Worm (Caenorhabditis elegans): ENCODE measurements around the gene col-43.

col-43 gene

DNA sequence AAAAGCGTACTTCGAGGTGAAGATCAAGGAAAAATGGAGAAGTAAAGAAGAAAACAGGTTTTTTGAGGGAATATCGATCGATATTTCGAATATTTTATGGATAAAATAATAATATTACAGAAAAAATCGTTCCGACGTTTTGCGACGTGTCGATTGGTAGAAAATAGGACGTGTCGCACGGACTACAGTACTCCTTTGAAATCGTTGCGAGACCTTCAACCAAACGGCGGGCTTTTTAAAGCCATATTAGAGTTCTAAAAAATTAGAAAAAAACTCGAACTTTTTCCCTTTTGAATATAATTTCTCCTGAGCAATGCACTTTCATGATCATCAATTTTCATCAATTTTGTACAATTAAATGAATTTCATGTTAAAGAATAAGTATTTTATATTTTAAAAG is 40.6 kb downstream of the col-43 start, which contains the start of gene Y97E10AR.4:
TSS of gene Y97E10AR.4 (minus strand) at position 131 of the 400 bp plus-strand sequence.
- TF ChIP-seq hlh-1 (tag; optimal IDR thresholded peaks at IDR 0.05) = no peak
- no peak for TF ChIP-seq mep-1 (tag; optimal IDR thresholded peaks at IDR 0.05)
- TF ChIP-seq nhr-237 (tag; optimal IDR thresholded peaks at IDR 0.05) = no peak
- TF ChIP-seq ztf-11 (tag; optimal IDR thresholded peaks at IDR 0.05) = no peak
- TF ChIP-seq pha-4 (tag; optimal IDR thresholded peaks at IDR 0.05) = no peak
- no peak for TF ChIP-seq ceh-43 (GFP tag; optimal IDR thresholded peaks at IDR 0.05)
- no peak for TF ChIP-seq lin-13 (tag; optimal IDR thresholded peaks at IDR 0.05)
- TF ChIP-seq snpc-4 (tag; optimal IDR thresholded peaks at IDR 0.05) = no peak
- TF ChIP-seq mls-2 (tag; optimal IDR thresholded peaks at IDR 0.05) = no peak

DNA sequence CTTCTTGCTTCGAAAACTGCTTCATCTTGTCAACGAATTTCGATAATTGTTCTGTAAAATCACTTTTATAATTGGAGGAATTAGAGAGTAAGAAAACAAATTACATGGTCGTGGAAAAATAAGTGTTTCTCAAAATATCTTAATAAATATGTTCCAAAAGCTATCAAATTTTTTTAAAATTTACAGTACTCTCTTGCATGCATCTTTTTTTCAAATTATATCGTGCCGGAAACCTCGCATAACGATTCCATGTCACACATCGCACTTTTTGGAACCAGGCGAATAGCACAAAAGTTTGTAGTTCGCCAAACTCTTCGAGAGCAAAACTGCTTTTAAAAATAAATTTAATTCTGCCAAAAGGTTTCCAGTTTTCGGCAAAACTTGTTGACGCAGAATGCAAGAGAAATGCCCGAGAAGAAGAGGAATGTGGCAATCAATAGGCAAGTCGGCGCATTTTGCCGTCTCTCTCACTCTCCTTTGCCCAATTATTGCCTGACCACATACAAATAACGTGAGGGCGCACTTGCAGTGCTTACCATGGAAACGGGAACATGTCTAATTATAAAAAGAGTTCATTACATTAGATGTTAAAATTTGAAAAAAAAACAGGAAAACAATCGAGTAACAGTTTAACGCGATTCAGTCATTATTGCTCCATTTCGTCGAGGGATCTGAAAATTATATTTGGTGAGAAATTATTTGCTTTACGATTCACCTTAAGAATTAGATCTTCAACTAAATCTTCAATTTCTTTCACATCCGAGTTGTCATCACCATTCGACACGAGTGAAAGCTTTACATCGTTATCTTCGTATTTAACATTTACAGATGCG is 43.0 kb downstream of the col-43 start, which contains the start of gene Y97E10AR.3:
TSS of gene Y97E10AR.3 (minus strand) at position 51 of the 833 bp plus-strand sequence.
- TF ChIP-seq lin-32 (GFP tag; optimal IDR thresholded peaks at IDR 0.05) (no peak), ces-1 (GFP tag; optimal IDR thresholded peaks at IDR 0.05) (peak; percentile 73)

DNA sequence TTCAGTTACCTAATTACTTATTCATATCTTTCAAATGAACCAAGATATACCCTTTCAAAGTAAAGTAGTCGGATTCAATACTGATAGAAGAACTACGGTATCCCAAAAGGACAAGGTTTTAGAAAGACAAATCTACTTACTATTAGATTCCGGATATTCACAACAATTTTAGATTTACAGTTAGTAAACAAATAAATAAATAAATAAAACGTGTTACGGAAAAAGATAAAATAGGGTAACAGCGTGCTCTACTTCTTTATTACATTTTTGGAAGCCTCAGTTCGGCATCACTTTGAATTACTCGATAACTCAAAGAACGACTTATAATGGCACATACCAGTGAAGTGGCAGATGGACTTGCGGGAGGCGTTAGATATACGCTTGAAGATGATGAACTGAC is 45.7 kb downstream of the col-43 start, which contains the start of gene Y97E10AR.8:
TSS of gene Y97E10AR.8 (plus strand) at position 301 of the 400 bp plus-strand sequence.
- TF ChIP-seq ces-1 (GFP tag; optimal IDR thresholded peaks at IDR 0.05) = no peak
- TF ChIP-seq nhr-28 (tag; optimal IDR thresholded peaks at IDR 0.05) = no peak
- no peak for TF ChIP-seq ztf-11 (tag; optimal IDR thresholded peaks at IDR 0.05)
- TF ChIP-seq elt-3 (tag; optimal IDR thresholded peaks at IDR 0.05) = no peak
- TF ChIP-seq unc-39 (tag; optimal IDR thresholded peaks at IDR 0.05) = no peak
- TF ChIP-seq mls-2 (tag; optimal IDR thresholded peaks at IDR 0.05) = no peak
- TF ChIP-seq unc-120 (tag; optimal IDR thresholded peaks at IDR 0.05; ENCODE audit: poor library complexity, severe bottlenecking) = no peak
- TF ChIP-seq zip-8 (tag; optimal IDR thresholded peaks at IDR 0.05) = no peak
- no peak for TF ChIP-seq blmp-1 (tag; optimal IDR thresholded peaks at IDR 0.05)
- TF ChIP-seq hlh-1 (tag; optimal IDR thresholded peaks at IDR 0.05) = no peak
- no peak for TF ChIP-seq bed-3 (GFP tag; optimal IDR thresholded peaks at IDR 0.05)
- no peak for TF ChIP-seq M03D4.4 (tag; optimal IDR thresholded peaks at IDR 0.05)
- TF ChIP-seq sem-2 (GFP tag; optimal IDR thresholded peaks at IDR 0.05) = no peak
- TF ChIP-seq elt-1 (tag; optimal IDR thresholded peaks at IDR 0.05; ENCODE audit: borderline replicate concordance, insufficient read depth) = no peak
- no peak for TF ChIP-seq ham-2 (GFP tag; optimal IDR thresholded peaks at IDR 0.05)

DNA sequence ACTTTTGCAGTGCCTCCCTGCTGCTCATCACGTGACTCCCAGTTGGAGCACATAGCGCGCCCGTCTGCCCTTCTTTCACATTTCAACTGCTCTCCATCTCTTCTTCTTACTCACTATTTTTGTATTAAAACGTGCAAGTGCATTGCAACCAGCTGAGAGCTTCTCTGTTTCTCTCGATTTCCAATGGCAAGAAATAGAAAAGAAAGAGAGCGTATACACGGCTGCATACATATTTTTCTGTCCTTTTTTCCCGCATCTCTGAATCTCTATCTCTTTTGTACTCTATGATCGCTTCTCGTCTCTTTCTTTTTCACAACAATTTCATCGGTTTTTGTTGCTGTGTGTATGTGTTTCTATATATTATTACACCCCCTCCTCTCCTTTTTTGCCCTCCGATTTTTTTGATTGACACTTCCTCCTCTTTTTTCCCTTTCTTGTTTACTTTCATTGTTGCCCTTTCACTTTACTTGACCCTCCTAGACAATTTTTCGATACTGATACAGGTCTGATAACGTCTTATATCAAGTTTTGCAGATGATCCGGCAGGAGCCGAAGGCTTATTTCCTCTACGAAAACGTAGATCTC is 49.7 kb downstream of the col-43 start, which contains the start of gene Y97E10AR.1:
TSS of gene Y97E10AR.1 (plus strand) at position 535 of the 585 bp plus-strand sequence.
- peak; percentile 98 for TF ChIP-seq unc-120 (tag; optimal IDR thresholded peaks at IDR 0.05; ENCODE audit: poor library complexity, severe bottlenecking)
- peak; percentile 7 for TF ChIP-seq pha-4 (tag; optimal IDR thresholded peaks at IDR 0.05)
- TF ChIP-seq mep-1 (tag; optimal IDR thresholded peaks at IDR 0.05) = peak; percentile 43
- TF ChIP-seq sptf-1 (tag; optimal IDR thresholded peaks at IDR 0.05) = peak; percentile 28
- TF ChIP-seq elt-3 (tag; optimal IDR thresholded peaks at IDR 0.05) = no peak
- peak; percentile 69 for TF ChIP-seq nhr-237 (tag; optimal IDR thresholded peaks at IDR 0.05)
- no peak for TF ChIP-seq M03D4.4 (tag; optimal IDR thresholded peaks at IDR 0.05)
- no peak for TF ChIP-seq nhr-2 (tag; optimal IDR thresholded peaks at IDR 0.05)
- TF ChIP-seq blmp-1 (tag; optimal IDR thresholded peaks at IDR 0.05) = peak; percentile 55
- TF ChIP-seq ces-1 (GFP tag; optimal IDR thresholded peaks at IDR 0.05) = peak; percentile 82
- peak; percentile 55 for TF ChIP-seq mls-2 (tag; optimal IDR thresholded peaks at IDR 0.05)
- TF ChIP-seq ham-2 (GFP tag; optimal IDR thresholded peaks at IDR 0.05) = no peak
- TF ChIP-seq mab-5 (tag; optimal IDR thresholded peaks at IDR 0.05) = peak; percentile 2
- peak; percentile 85 for TF ChIP-seq hlh-1 (tag; optimal IDR thresholded peaks at IDR 0.05)
- TF ChIP-seq lsy-2 (tag; optimal IDR thresholded peaks at IDR 0.05) = peak; percentile 42
- no peak for TF ChIP-seq ceh-43 (GFP tag; optimal IDR thresholded peaks at IDR 0.05)
- TF ChIP-seq unc-62 (GFP tag; optimal IDR thresholded peaks at IDR 0.05) = peak; percentile 85
- no peak for TF ChIP-seq ceh-39 (tag; optimal IDR thresholded peaks at IDR 0.05)
- peak; percentile 39 for TF ChIP-seq drap-1 (GFP tag; optimal IDR thresholded peaks at IDR 0.05)
